Fruit fly (Drosophila melanogaster): ENCODE data around the gene CG15537.

The CG15537 gene

DNA sequence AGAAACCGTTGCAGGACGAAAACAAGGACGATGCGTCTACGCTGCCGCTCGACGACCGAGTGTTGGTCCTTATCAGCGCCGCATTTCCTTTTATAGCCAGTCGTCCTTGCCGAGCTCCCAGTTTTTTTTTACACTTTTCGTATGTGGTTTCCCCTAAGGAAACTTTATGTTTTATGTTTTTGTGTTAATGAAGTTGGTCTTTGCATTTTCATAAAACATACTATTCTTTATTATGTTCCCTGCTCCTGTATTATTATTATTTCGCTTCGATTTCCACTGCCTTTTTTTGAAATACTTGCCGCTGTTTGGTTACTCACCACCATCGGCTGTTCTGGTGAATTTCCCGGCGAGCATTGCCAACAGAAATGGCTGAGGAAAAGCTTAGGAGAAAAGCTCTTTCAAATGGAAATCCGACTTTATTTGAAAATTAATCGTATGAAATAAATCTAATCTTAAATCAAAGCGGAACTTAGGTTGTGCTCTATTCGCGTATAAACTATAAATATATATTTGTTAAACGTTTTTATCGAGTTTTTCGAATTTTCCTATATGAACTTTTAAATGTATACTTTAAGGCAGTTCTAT is at the start of gene CG15537:
TSS of gene CG15537 (minus strand) at position 51 of the 585 bp plus-strand sequence.
- TF ChIP-seq Sp1 (GFP tag; optimal IDR thresholded peaks at IDR 0.05), result no peak
- TF ChIP-seq Mio (GFP tag; optimal IDR thresholded peaks at IDR 0.05), result no peak
- TF ChIP-seq dsf (GFP tag; optimal IDR thresholded peaks at IDR 0.05; ENCODE audit: borderline replicate concordance), result no peak
- TF ChIP-seq Hr83 (GFP tag; optimal IDR thresholded peaks at IDR 0.05; ENCODE audit: poor library complexity, severe bottlenecking), result no peak
- no peak for TF ChIP-seq Jra (GFP tag; optimal IDR thresholded peaks at IDR 0.05)
- no peak for TF ChIP-seq h (GFP tag; optimal IDR thresholded peaks at IDR 0.05)
- TF ChIP-seq sv (GFP tag; optimal IDR thresholded peaks at IDR 0.05), result no peak
- TF ChIP-seq ey (GFP tag; optimal IDR thresholded peaks at IDR 0.05), result no peak
- TF ChIP-seq CG9705 (GFP tag; optimal IDR thresholded peaks at IDR 0.05), result no peak
- TF ChIP-seq jim (GFP tag; optimal IDR thresholded peaks at IDR 0.05), result no peak
- TF ChIP-seq woc (GFP tag; optimal IDR thresholded peaks at IDR 0.05), result no peak
- TF ChIP-seq Myc (optimal IDR thresholded peaks at IDR 0.05), result no peak
- TF ChIP-seq Dif (GFP tag; optimal IDR thresholded peaks at IDR 0.05; ENCODE audit: partially characterized antibody), result no peak
- no peak for TF ChIP-seq OdsH (GFP tag; optimal IDR thresholded peaks at IDR 0.05)
- no peak for TF ChIP-seq Dfd (GFP tag; optimal IDR thresholded peaks at IDR 0.05)
- no peak for TF ChIP-seq sage (GFP tag; optimal IDR thresholded peaks at IDR 0.05)

DNA sequence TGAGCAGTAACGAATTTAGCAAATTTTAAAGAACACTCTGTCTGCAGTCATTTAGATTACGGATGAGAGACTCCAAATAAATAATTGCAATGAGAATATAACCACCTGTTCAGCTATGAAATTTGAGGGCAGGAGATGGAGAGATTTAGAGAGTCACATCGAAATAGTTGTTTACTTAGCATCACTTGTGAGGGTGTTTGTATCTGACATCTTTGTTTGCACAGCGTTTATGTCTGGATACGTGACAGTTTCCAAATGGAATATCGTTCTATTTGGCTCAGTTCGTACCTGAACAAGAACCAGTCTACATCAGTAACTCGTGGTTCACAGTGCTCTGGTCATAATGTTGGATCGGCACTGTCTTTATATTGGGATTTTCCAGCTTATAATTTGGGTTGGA is 46.4 kb upstream of the CG15537 start, which contains the start of gene PH4alphaSG2:
TSS of gene PH4alphaSG2 (plus strand) at position 278 of the 400 bp plus-strand sequence.
- TF ChIP-seq br (GFP tag; optimal IDR thresholded peaks at IDR 0.05) (no peak), Hnf4 (GFP tag; optimal IDR thresholded peaks at IDR 0.05) (no peak), Jra (GFP tag; optimal IDR thresholded peaks at IDR 0.05) (no peak), Dfd (GFP tag; optimal IDR thresholded peaks at IDR 0.05) (no peak), Abd-B (GFP tag; optimal IDR thresholded peaks at IDR 0.05) (no peak), tai (GFP tag; optimal IDR thresholded peaks at IDR 0.05) (no peak), pan (optimal IDR thresholded peaks at IDR 0.05) (no peak), Hr78 (GFP tag; optimal IDR thresholded peaks at IDR 0.05) (no peak), N (GFP tag; optimal IDR thresholded peaks at IDR 0.05) (no peak), OdsH (GFP tag; optimal IDR thresholded peaks at IDR 0.05) (peak; percentile 4), Vsx2 (GFP tag; optimal IDR thresholded peaks at IDR 0.05; ENCODE audit: partially characterized antibody) (no peak), h (GFP tag; optimal IDR thresholded peaks at IDR 0.05) (peak; percentile 84), dmrt93B (GFP tag; optimal IDR thresholded peaks at IDR 0.05) (no peak), Hr83 (GFP tag; optimal IDR thresholded peaks at IDR 0.05; ENCODE audit: poor library complexity, severe bottlenecking) (no peak)

- no peak for TF ChIP-seq CG32264 (GFP tag; optimal IDR thresholded peaks at IDR 0.05)
- TF ChIP-seq dl (GFP tag; optimal IDR thresholded peaks at IDR 0.05; ENCODE audit: insufficient read depth in 1 of 2, partially characterized antibody in 2 of 2), result no peak
- TF ChIP-seq Myc (optimal IDR thresholded peaks at IDR 0.05), result no peak
- TF ChIP-seq Abd-B (GFP tag; optimal IDR thresholded peaks at IDR 0.05), result no peak
- no peak for TF ChIP-seq CrebA (GFP tag; optimal IDR thresholded peaks at IDR 0.05; ENCODE audit: borderline replicate concordance)
- no peak for TF ChIP-seq Rel (GFP tag; optimal IDR thresholded peaks at IDR 0.05)
- no peak for TF ChIP-seq Rel (tag; optimal IDR thresholded peaks at IDR 0.05)
- TF ChIP-seq pan (optimal IDR thresholded peaks at IDR 0.05), result no peak
- TF ChIP-seq psq (GFP tag; optimal IDR thresholded peaks at IDR 0.05), result no peak
- no peak for TF ChIP-seq usp (GFP tag; optimal IDR thresholded peaks at IDR 0.05)
- TF ChIP-seq jim (GFP tag; optimal IDR thresholded peaks at IDR 0.05), result no peak
- no peak for TF ChIP-seq ey (GFP tag; optimal IDR thresholded peaks at IDR 0.05)
- TF ChIP-seq N (GFP tag; optimal IDR thresholded peaks at IDR 0.05), result no peak
- no peak for TF ChIP-seq sv (GFP tag; optimal IDR thresholded peaks at IDR 0.05)
- no peak for TF ChIP-seq foxo (GFP tag; optimal IDR thresholded peaks at IDR 0.05)
These were observed 45.3 kb upstream of the CG15537 start, which contains the start of gene Jon99Fi for dm6 chr3R:30488663-30489062. TSS of gene Jon99Fi (plus strand) at chr3R:30488963.

DNA sequence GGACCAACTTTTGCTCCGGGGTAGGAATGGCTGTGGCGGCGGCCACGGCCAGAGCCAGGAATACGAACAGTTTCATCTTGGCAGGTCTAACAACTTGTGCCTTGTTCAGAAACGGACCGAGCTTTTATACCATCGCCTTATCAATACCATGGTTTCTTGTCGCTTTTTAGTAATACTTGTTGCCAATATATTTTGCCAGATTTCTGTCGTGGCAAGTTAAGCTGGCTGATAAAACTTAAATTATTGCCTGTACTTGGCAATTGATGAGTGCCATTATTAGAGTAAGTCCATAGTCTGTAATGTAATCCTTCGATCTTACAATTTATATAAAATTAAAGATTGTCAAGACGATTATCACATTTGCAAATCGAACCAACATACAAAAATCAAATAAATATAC is 44.4 kb upstream of the CG15537 start, which contains the start of gene Jon99Fii:
TSS of gene Jon99Fii (minus strand) at position 101 of the 400 bp plus-strand sequence.
- no peak for TF ChIP-seq usp (GFP tag; optimal IDR thresholded peaks at IDR 0.05)
- no peak for TF ChIP-seq psq (GFP tag; optimal IDR thresholded peaks at IDR 0.05)
- TF ChIP-seq CG32264 (GFP tag; optimal IDR thresholded peaks at IDR 0.05), result no peak
- TF ChIP-seq Jra (GFP tag; optimal IDR thresholded peaks at IDR 0.05), result no peak
- TF ChIP-seq jim (GFP tag; optimal IDR thresholded peaks at IDR 0.05), result no peak
- no peak for TF ChIP-seq ey (GFP tag; optimal IDR thresholded peaks at IDR 0.05)
- no peak for TF ChIP-seq Vsx2 (GFP tag; optimal IDR thresholded peaks at IDR 0.05; ENCODE audit: partially characterized antibody)
- no peak for TF ChIP-seq Hnf4 (GFP tag; optimal IDR thresholded peaks at IDR 0.05)
- TF ChIP-seq woc (GFP tag; optimal IDR thresholded peaks at IDR 0.05), result no peak
- TF ChIP-seq Rel (GFP tag; optimal IDR thresholded peaks at IDR 0.05), result no peak
- no peak for TF ChIP-seq Rel (tag; optimal IDR thresholded peaks at IDR 0.05)
- TF ChIP-seq dsf (GFP tag; optimal IDR thresholded peaks at IDR 0.05; ENCODE audit: borderline replicate concordance), result no peak
- no peak for TF ChIP-seq Myc (optimal IDR thresholded peaks at IDR 0.05)
- no peak for TF ChIP-seq Mio (GFP tag; optimal IDR thresholded peaks at IDR 0.05)
- TF ChIP-seq N (GFP tag; optimal IDR thresholded peaks at IDR 0.05), result no peak

Data from whole organism, wandering third instar larva.